Worm (Caenorhabditis elegans): Measurements from ENCODE around the gene oac-10.

oac-10 gene

DNA sequence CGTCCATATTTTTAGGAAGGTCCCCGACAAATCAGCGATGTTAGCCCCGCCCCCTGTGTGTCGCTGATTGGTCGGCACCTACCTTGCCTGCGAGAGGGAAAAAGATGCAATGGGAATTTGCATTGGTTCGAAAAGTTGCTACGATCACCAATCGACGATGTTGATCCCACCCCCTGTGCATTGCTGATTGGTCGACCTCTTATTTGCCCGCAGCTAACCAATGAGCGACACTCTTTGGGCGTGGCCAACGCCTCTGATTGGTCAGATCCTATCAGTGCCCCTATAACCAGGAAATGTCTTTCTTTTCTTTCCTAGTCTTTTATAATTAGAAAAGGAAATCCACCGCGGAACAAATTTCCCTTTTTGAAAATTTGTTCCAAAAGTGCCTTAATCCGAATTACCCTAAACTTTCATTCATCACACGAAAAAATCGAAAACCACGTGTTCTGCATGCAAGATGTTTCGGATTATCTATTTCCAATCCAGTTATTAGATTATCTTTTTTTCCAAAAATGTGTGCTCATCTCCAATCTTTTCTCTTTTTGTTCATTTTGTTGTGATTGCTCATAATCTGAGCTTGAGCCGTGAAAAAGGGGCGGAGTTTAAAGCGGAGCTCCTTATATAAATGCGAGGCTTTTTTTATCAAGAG is 48.4 kb downstream of the oac-10 start:
- no peak for TF ChIP-seq unc-62 (GFP tag; optimal IDR thresholded peaks at IDR 0.05)

DNA sequence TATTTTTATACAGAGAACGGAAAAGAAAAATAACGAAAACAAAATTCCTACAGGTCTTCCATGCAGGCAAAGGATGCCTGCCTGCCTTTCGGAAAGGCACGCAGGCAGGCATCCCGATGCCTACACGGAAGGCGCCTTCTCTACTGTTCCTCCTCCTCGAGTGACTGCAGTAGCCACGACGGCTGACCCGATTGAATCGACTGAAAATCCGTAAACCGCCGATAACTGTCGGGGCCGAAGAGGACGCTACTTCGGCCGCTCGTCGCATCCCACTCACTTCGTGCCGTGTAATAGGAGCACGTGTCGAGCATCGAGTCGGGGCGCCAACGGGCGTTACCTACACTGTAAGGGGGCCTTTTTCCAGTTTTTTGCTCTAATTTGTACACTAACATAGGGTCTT is 50.9 kb downstream of the oac-10 start:
- TF ChIP-seq sem-4 (tag; optimal IDR thresholded peaks at IDR 0.05): no peak
- TF ChIP-seq dmd-4 (tag; optimal IDR thresholded peaks at IDR 0.05): no peak
- TF ChIP-seq nhr-237 (tag; optimal IDR thresholded peaks at IDR 0.05): no peak
- TF ChIP-seq lin-39 (tag; optimal IDR thresholded peaks at IDR 0.05): no peak
- TF ChIP-seq F13H6.1 (tag; optimal IDR thresholded peaks at IDR 0.05): no peak
- no peak for TF ChIP-seq R02D3.7 (tag; optimal IDR thresholded peaks at IDR 0.05)
- TF ChIP-seq nhr-23 (tag; optimal IDR thresholded peaks at IDR 0.05): no peak
- TF ChIP-seq nhr-6 (tag; optimal IDR thresholded peaks at IDR 0.05): no peak
- TF ChIP-seq alr-1 (tag; optimal IDR thresholded peaks at IDR 0.05): no peak
- TF ChIP-seq Y55F3AM.14 (GFP tag; optimal IDR thresholded peaks at IDR 0.05): no peak

All from whole organism, L2 larva.